Fruit fly (Drosophila melanogaster): ENCODE results near the gene JTBR.

JTBR gene

dm6 chr3L:1810288-1810687 lies 7.6 kb upstream of the JTBR start, which contains the start of gene GV1 (continued):
- TF ChIP-seq CG17829 (tag; optimal IDR thresholded peaks at IDR 0.05) (no peak), CG16815 (GFP tag; optimal IDR thresholded peaks at IDR 0.05) (no peak), CG10209 (GFP tag; optimal IDR thresholded peaks at IDR 0.05) (no peak), CG11093 (GFP tag; IDR thresholded peaks at IDR 0.05) (no peak), CG17385 (GFP tag; optimal IDR thresholded peaks at IDR 0.05) (no peak), crol (GFP tag; IDR thresholded peaks at IDR 0.05) (no peak), z (GFP tag; IDR thresholded peaks at IDR 0.05) (no peak), B-H1 (GFP tag; IDR thresholded peaks at IDR 0.05) (no peak), lab (GFP tag; optimal IDR thresholded peaks at IDR 0.05) (peak; percentile 9), slp2 (GFP tag; optimal IDR thresholded peaks at IDR 0.05) (no peak), disco-r (GFP tag; optimal IDR thresholded peaks at IDR 0.05) (no peak), Elba2 (GFP tag; optimal IDR thresholded peaks at IDR 0.05) (no peak), CG6683 (GFP tag; optimal IDR thresholded peaks at IDR 0.05) (no peak), pb (GFP tag; optimal IDR thresholded peaks at IDR 0.05) (no peak), CG10654 (GFP tag; optimal IDR thresholded peaks at IDR 0.05) (no peak), sim (GFP tag; IDR thresholded peaks at IDR 0.05) (no peak), danr (GFP tag; IDR thresholded peaks at IDR 0.05) (no peak), nerfin-1 (tag; optimal IDR thresholded peaks at IDR 0.05) (no peak), CG13424 (tag; optimal IDR thresholded peaks at IDR 0.05) (no peak), CG9215 (GFP tag; IDR thresholded peaks at IDR 0.05) (no peak), cato (GFP tag; optimal IDR thresholded peaks at IDR 0.05; ENCODE audit: borderline replicate concordance) (no peak), Sox102F (GFP tag; optimal IDR thresholded peaks at IDR 0.05) (no peak), tgo (GFP tag; IDR thresholded peaks at IDR 0.05) (no peak), NC2α (GFP tag; optimal IDR thresholded peaks at IDR 0.05) (no peak), Scr (GFP tag; IDR thresholded peaks at IDR 0.05; ENCODE audit: partially characterized antibody) (no peak), Chrac-16 (GFP tag; optimal IDR thresholded peaks at IDR 0.05) (no peak), MESR4 (GFP tag; optimal IDR thresholded peaks at IDR 0.05) (no peak), CG6175 (GFP tag; IDR thresholded peaks at IDR 0.05) (no peak), E2f1 (GFP tag; IDR thresholded peaks at IDR 0.05) (no peak), Atf6 (GFP tag; IDR thresholded peaks at IDR 0.05) (0 out of 2 replicates have a peak, but pooled peaks have one; percentile 8), CG12744 (GFP tag; optimal IDR thresholded peaks at IDR 0.05) (no peak), CG7357 (GFP tag; IDR thresholded peaks at IDR 0.05) (no peak), knrl (GFP tag; IDR thresholded peaks at IDR 0.05; ENCODE audit: partially characterized antibody) (no peak), crp (GFP tag; optimal IDR thresholded peaks at IDR 0.05) (no peak), maf-S (GFP tag; optimal IDR thresholded peaks at IDR 0.05) (no peak), bab2 (GFP tag; optimal IDR thresholded peaks at IDR 0.05) (no peak), Dip3 (GFP tag; optimal IDR thresholded peaks at IDR 0.05) (no peak), CG7839 (tag; optimal IDR thresholded peaks at IDR 0.05) (no peak), kah (GFP tag; optimal IDR thresholded peaks at IDR 0.05) (no peak), trem (tag; optimal IDR thresholded peaks at IDR 0.05) (no peak), ham (GFP tag; IDR thresholded peaks at IDR 0.05) (no peak), fd96Cb (tag; optimal IDR thresholded peaks at IDR 0.05) (no peak), Side (GFP tag; optimal IDR thresholded peaks at IDR 0.05) (no peak), p53 (GFP tag; optimal IDR thresholded peaks at IDR 0.05) (no peak), CG11247 (GFP tag; IDR thresholded peaks at IDR 0.05) (no peak), abd-A (tag; optimal IDR thresholded peaks at IDR 0.05) (no peak), CG9817 (tag; optimal IDR thresholded peaks at IDR 0.05) (no peak), Dip2 (GFP tag; IDR thresholded peaks at IDR 0.05) (no peak), vnd (GFP tag; IDR thresholded peaks at IDR 0.05; ENCODE audit: partially characterized antibody) (no peak), CG13894 (tag; optimal IDR thresholded peaks at IDR 0.05) (peak; percentile 54), Aef1 (GFP tag; IDR thresholded peaks at IDR 0.05) (no peak), br (optimal IDR thresholded peaks at IDR 0.05) (no peak), fd102C (GFP tag; optimal IDR thresholded peaks at IDR 0.05) (no peak)
